Worm (Caenorhabditis elegans): ENCODE data around the gene saps-1.
A peak's percentile ranks its signal among the peaks of the same experiment; 100 is the strongest.

ce11 chrII:11275484-11275883 lies 22.0 kb upstream of the saps-1 start:
- TF ChIP-seq nhr-90 (tag; optimal IDR thresholded peaks at IDR 0.05; ENCODE audit: poor library complexity) (no peak), lin-13 (GFP tag; optimal IDR thresholded peaks at IDR 0.05) (no peak), alr-1 (tag; optimal IDR thresholded peaks at IDR 0.05; ENCODE audit: borderline replicate concordance) (no peak), mep-1 (tag; optimal IDR thresholded peaks at IDR 0.05) (no peak), nhr-11 (tag; optimal IDR thresholded peaks at IDR 0.05) (no peak), fos-1 (tag; optimal IDR thresholded peaks at IDR 0.05) (no peak), pqm-1 (tag; optimal IDR thresholded peaks at IDR 0.05) (no peak), fkh-8 (tag; optimal IDR thresholded peaks at IDR 0.05) (no peak), ztf-11 (tag; optimal IDR thresholded peaks at IDR 0.05) (no peak), lsy-2 (tag; optimal IDR thresholded peaks at IDR 0.05) (peak; percentile 27 to 78)

All from whole organism, L1 larva.